Fruit fly (Drosophila melanogaster): ENCODE results near the gene Sec5.

DNA sequence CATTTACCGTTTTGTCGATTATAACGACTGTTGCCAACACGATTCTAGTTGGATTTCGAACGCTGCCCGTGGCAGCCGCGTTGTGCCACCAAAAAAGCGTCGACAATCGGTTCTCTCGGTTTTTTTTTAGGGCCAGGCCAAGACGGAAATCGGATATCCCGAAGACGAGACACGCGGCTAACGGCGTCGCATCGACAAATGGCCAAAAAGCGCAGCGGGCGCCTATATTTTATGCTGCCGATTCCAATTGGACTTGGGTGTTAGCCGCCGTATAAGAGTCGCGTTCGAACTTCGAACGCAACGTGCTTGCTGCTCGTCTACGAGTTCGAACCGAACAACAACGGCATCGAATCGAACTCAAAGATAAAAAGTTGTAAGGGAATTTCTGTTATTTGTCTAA lies 34.3 kb upstream of the Sec5 start:
- TF ChIP-seq pan (optimal IDR thresholded peaks at IDR 0.05) (no peak), Dll (optimal IDR thresholded peaks at IDR 0.05) (no peak), usp (GFP tag; optimal IDR thresholded peaks at IDR 0.05) (no peak), psq (optimal IDR thresholded peaks at IDR 0.05) (no peak)

Data from whole organism.